Worm (Caenorhabditis elegans): Measurements from ENCODE around the gene che-12.

DNA sequence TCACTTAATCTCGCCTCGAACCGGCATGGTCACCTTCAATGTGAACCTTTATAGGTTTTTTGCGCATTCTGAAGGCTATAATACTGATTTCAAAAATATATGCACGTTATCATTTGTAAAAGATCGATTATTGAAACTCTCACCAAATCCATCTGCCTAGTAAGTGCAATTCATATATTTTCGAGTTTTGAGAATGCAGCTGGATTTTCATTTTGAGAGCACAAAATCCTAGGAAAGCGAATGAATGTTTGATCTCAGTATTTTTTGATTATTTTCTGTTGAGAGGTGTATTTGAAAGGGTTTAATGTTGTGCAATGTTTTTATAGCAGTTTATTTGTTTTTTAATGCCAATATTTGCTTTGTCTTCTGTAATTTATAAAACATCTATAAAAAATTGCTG is 31.1 kb downstream of the che-12 start:
- TF ChIP-seq tbx-37 (GFP tag; conservative IDR thresholded peaks at IDR 0.05) (no peak), ama-1 (optimal IDR thresholded peaks at IDR 0.05) (no peak), hnd-1 (tag; optimal IDR thresholded peaks at IDR 0.05) (no peak), hmg-4 (GFP tag; optimal IDR thresholded peaks at IDR 0.05) (no peak), F13C5.2 (tag; optimal IDR thresholded peaks at IDR 0.05) (no peak), flt-1 (GFP tag; IDR thresholded peaks at IDR 0.05) (no peak), ceh-36 (tag; optimal IDR thresholded peaks at IDR 0.05) (no peak)

All from whole organism, early embryonic.